Fruit fly (Drosophila melanogaster) whole organism, embryonic: ENCODE data around the gene CG5853.

Source experiments
- Awh ChIP-seq: fragments of 200-800 bp; sonication (Bioruptor generic); IDR thresholded peaks from 2 replicates; pipeline ENCODE4, ENCODE4 v1.3.6; 2022; ENCODE audit warnings: missing biosample characterization, missing genetic modification characterization
- CG12219 ChIP-seq: fragments of 200-800 bp; sonication (Bioruptor generic); optimal IDR thresholded peaks from 3 replicates; lab custom pipeline; 2018; ENCODE audit warnings: missing biosample characterization, mild to moderate bottlenecking, missing genetic modification characterization
- Hmx ChIP-seq: fragments of 200-800 bp; sonication (Bioruptor generic); optimal IDR thresholded peaks from 2 replicates; lab custom pipeline; 2016; ENCODE audit warnings: missing biosample characterization, missing genetic modification characterization
- Lim3 ChIP-seq: fragments of 200-800 bp; sonication (Bioruptor generic); IDR thresholded peaks from 2 replicates; pipeline ENCODE4 v1.3.6; 2022; ENCODE audit warnings: missing biosample characterization, missing genetic modification characterization
- Meics ChIP-seq: fragments of 200-800 bp; sonication (Bioruptor generic); optimal IDR thresholded peaks from 2 replicates; lab custom pipeline; 2017; ENCODE audit warnings: missing biosample characterization, mild to moderate bottlenecking, missing genetic modification characterization
- NFAT ChIP-seq: fragments of 200-800 bp; sonication (Bioruptor generic); IDR thresholded peaks from 2 replicates; pipeline ENCODE4 v1.3.6; 2022; ENCODE audit warnings: missing biosample characterization, missing genetic modification characterization
- h ChIP-seq: fragments of >200 bp; optimal IDR thresholded peaks from 2 replicates; lab custom pipeline; 2017
- oc ChIP-seq: fragments of 200-800 bp; sonication (Bioruptor generic); optimal IDR thresholded peaks from 2 replicates; lab custom pipeline; 2018; ENCODE audit warnings: missing biosample characterization, mild to moderate bottlenecking, missing genetic modification characterization, moderate library complexity
- pan ChIP-seq, 4 experiments: fragments of >200 bp in 3 of 4; fragments of 200-800 bp in 1 of 4; sonication (Bioruptor generic) in 1 of 4; optimal IDR thresholded peaks in 3 of 4; IDR thresholded peaks in 1 of 4; 2 replicates each; pipeline versions ENCODE4 v1.3.6 to Lab custom; 2017 to 2022; ENCODE audit warnings: missing biosample characterization in 2 of 4, missing genetic modification characterization in 2 of 4, mixed read lengths in 1 of 4

DNA sequence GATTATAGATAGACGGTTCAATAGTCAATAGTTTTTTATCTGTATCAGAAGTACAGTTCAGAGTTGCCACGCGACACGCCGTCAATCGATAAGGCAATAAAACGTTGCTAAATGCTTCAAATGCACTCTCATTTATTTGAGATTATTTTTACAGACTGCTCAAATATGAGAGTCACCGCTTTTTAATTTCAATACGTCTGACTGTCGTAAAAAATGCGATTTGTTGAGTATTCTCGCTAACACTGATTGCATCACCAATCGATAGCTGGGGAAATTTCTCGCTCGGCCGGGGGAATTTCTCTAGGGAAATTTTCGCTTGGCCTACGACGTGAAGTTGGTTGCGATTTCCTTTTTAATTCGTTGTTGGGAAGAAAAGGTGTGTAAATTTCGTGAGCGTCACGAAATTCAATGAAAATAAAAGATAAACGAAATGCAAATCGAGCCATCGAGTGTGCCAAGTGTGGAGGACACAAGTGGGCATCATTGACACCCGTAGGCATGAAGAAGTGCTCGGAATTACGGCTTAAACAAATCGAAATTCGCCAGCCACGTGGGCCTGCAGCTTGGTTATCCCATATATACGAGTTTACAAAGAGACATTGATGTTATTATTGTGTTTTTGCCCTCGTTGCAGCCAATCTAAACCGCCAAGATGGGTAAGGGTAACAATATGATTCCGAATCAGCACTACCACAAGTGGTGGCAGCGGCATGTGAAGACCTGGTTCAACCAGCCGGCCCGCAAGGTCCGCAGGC, 19.7 kb upstream of the CG5853 start, which contains the start of the genes Dref and RpL13:
- TF ChIP-seq Meics (GFP tag; lab: Kevin White, UChicago) (peak; percentile 94), CG12219 (GFP tag; lab: Kevin White, UChicago) (peak; percentile 87), pan (optimal IDR thresholded peaks at IDR 0.05; lab: Kevin White, UChicago) (no peak), pan (GFP tag; optimal IDR thresholded peaks at IDR 0.05 in 1 of 2, IDR thresholded peaks at IDR 0.05 in 1 of 2) (peak in 1 of 2 experiments; percentile 75), Hmx (peak; percentile 55), oc (tag; lab: Kevin White, UChicago) (peak; percentile 60), NFAT (GFP tag; lab: Robert Waterston, UW) (peak; percentile 82), Lim3 (GFP tag; lab: Robert Waterston, UW) (no peak), h (no peak), Awh (peak; percentile 75)
